Fruit fly (Drosophila melanogaster): Measurements from ENCODE around the gene myd.

myd gene

DNA sequence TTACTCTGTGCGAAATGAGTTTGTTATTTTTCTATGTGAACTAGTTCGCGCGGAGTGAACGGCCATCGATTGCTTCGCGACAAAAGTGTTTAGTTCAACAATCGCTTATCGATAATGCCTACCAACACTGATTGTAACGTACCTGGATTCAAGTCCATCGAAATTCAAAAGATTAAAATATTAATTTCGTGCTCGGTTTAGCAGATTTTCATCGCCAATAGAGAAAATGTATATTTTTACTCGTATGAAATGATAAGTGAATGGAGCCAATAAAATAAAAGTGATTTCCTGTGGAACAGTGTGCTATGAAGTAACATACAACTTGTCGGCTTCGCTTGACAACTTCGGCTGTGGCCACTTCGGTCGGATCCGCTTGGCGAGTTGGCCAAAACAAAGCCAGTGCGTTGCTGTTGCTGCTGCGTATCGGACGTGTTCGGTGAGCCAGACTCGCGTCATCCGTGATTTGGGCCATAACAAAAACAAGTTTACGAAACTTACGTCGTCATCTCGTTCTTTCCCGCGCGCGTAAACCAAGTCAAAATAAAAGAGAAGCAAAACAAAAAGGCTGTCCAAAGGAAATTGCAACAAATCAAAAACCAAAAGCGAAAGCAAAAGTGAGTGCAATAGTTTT lies at the start of gene myd, which contains the start of gene CG5555:
Gene myd, plus strand, starts transcription at position 397 of the 631 bp plus-strand sequence.
Gene CG5555, minus strand, starts transcription at position 276 of the 631 bp plus-strand sequence.
- TF ChIP-seq CG8281 (tag; optimal IDR thresholded peaks at IDR 0.05) (no peak), Vsx1 (GFP tag; optimal IDR thresholded peaks at IDR 0.05) (no peak), CG8478 (optimal IDR thresholded peaks at IDR 0.05) (no peak), prd (optimal IDR thresholded peaks at IDR 0.05) (no peak), prd (GFP tag; IDR thresholded peaks at IDR 0.05) (0 out of 3 replicates have a peak, but pooled peaks have one; percentile 42), sima (GFP tag; optimal IDR thresholded peaks at IDR 0.05) (no peak), gce (GFP tag; IDR thresholded peaks at IDR 0.05) (no peak), HLH3B (GFP tag; IDR thresholded peaks at IDR 0.05) (no peak), cg (GFP tag; optimal IDR thresholded peaks at IDR 0.05) (no peak), CG18262 (tag; optimal IDR thresholded peaks at IDR 0.05) (peak; percentile 11), Poxn (GFP tag; IDR thresholded peaks at IDR 0.05) (no peak), CG10543 (GFP tag; optimal IDR thresholded peaks at IDR 0.05) (peak; percentile 39), esg (GFP tag; conservative IDR thresholded peaks at IDR 0.05) (no peak), gfzf (GFP tag; optimal IDR thresholded peaks at IDR 0.05) (peak; percentile 12), Meics (GFP tag; optimal IDR thresholded peaks at IDR 0.05) (no peak), hbn (GFP tag; IDR thresholded peaks at IDR 0.05; ENCODE audit: partially characterized antibody) (peak; percentile 38; the same call in 1 of the 2 replicates), CG31365 (tag; optimal IDR thresholded peaks at IDR 0.05) (no peak), CG2199 (GFP tag; IDR thresholded peaks at IDR 0.05) (no peak), mam (GFP tag; optimal IDR thresholded peaks at IDR 0.05) (peak; percentile 17), sc (optimal IDR thresholded peaks at IDR 0.05) (no peak), sc (GFP tag; optimal IDR thresholded peaks at IDR 0.05) (no peak), CG15269 (tag; optimal IDR thresholded peaks at IDR 0.05) (no peak), CG43689 (GFP tag; IDR thresholded peaks at IDR 0.05) (no peak), peb (GFP tag; IDR thresholded peaks at IDR 0.05) (no peak), CG15514 (GFP tag; optimal IDR thresholded peaks at IDR 0.05) (peak; percentile 99), pho (GFP tag; optimal IDR thresholded peaks at IDR 0.05) (peak; percentile 73), vnd (GFP tag; IDR thresholded peaks at IDR 0.05; ENCODE audit: partially characterized antibody) (peak; percentile 78), Jarid2 (GFP tag; optimal IDR thresholded peaks at IDR 0.05) (peak; percentile 65), B-H2 (GFP tag; optimal IDR thresholded peaks at IDR 0.05) (peak; percentile 59), H2.0 (GFP tag; IDR thresholded peaks at IDR 0.05) (peak; percentile 25; the same call in 1 of the 2 replicates), gt (GFP tag; IDR thresholded peaks at IDR 0.05) (no peak), wdn (GFP tag; IDR thresholded peaks at IDR 0.05) (no peak), sna (GFP tag; IDR thresholded peaks at IDR 0.05; ENCODE audit: partially characterized antibody) (peak; percentile 82), sens (GFP tag) (peak; percentile 89), CTCF (GFP tag; optimal IDR thresholded peaks at IDR 0.05) (no peak), sr (GFP tag; IDR thresholded peaks at IDR 0.05) (no peak), CG8944 (GFP tag; optimal IDR thresholded peaks at IDR 0.05) (no peak), gsb-n (tag; optimal IDR thresholded peaks at IDR 0.05) (no peak), exex (tag; optimal IDR thresholded peaks at IDR 0.05) (no peak), Hey (tag; optimal IDR thresholded peaks at IDR 0.05) (no peak), CG11247 (GFP tag; IDR thresholded peaks at IDR 0.05) (no peak), Ptx1 (GFP tag; IDR thresholded peaks at IDR 0.05) (no peak), bigmax (GFP tag; optimal IDR thresholded peaks at IDR 0.05) (no peak), B-H1 (GFP tag; IDR thresholded peaks at IDR 0.05) (no peak; the same call in 2 of the 3 replicates), grau (tag; optimal IDR thresholded peaks at IDR 0.05) (peak; percentile 66), CG5953 (GFP tag; IDR thresholded peaks at IDR 0.05) (no peak), CG2116 (GFP tag; optimal IDR thresholded peaks at IDR 0.05) (peak; percentile 91), PHDP (tag; optimal IDR thresholded peaks at IDR 0.05) (peak; percentile 63), CkIIα-i1 (GFP tag; IDR thresholded peaks at IDR 0.05) (no peak), Lhr (GFP tag; optimal IDR thresholded peaks at IDR 0.05) (peak; percentile 1), tll (GFP tag; optimal IDR thresholded peaks at IDR 0.05) (no peak), CG11723 (GFP tag; optimal IDR thresholded peaks at IDR 0.05) (peak; percentile 15)
